Fruit fly (Drosophila melanogaster) whole organism, embryonic: ENCODE data around the gene Npc2a.

ENCODE experiments used
- B-H2 ChIP-seq: fragments of 200-800 bp; sonication (Bioruptor generic); optimal IDR thresholded peaks from 2 replicates; lab custom pipeline; 2018; ENCODE audit warnings: missing biosample characterization, mild to moderate bottlenecking, missing genetic modification characterization
- Bdp1 ChIP-seq: fragments of 200-800 bp; sonication (Bioruptor generic); optimal IDR thresholded peaks from 3 replicates; lab custom pipeline; 2016; ENCODE audit warnings: missing biosample characterization, missing genetic modification characterization
- CG10462 ChIP-seq: fragments of 200-800 bp; sonication (Bioruptor generic); optimal IDR thresholded peaks from 2 replicates; lab custom pipeline; 2016; ENCODE audit warnings: missing biosample characterization, missing genetic modification characterization
- CG10543 ChIP-seq: fragments of 200-800 bp; sonication (Bioruptor generic); optimal IDR thresholded peaks from 3 replicates; lab custom pipeline; 2017; ENCODE audit warnings: missing biosample characterization, mild to moderate bottlenecking, missing genetic modification characterization, moderate library complexity
- CG11093 ChIP-seq: fragments of 200-800 bp; sonication (Bioruptor generic); IDR thresholded peaks from 3 replicates; pipeline ENCODE4 v1.3.6; 2022; ENCODE audit warnings: missing biosample characterization, missing genetic modification characterization
- CG12071 ChIP-seq: fragments of 200-800 bp; sonication (Bioruptor generic); optimal IDR thresholded peaks from 3 replicates; lab custom pipeline; 2018; ENCODE audit warnings: missing biosample characterization, mild to moderate bottlenecking, missing genetic modification characterization
- CG12155 ChIP-seq: fragments of 200-800 bp; sonication (Bioruptor generic); optimal IDR thresholded peaks from 3 replicates; lab custom pipeline; 2016; ENCODE audit warnings: missing biosample characterization, missing genetic modification characterization
- CG14050 ChIP-seq: fragments of 200-800 bp; sonication (Bioruptor generic); IDR thresholded peaks from 3 replicates; pipeline ENCODE4 v1.3.6; 2022; ENCODE audit warnings: missing biosample characterization, missing genetic modification characterization
- CG14710 ChIP-seq: fragments of 200-800 bp; sonication (Bioruptor generic); optimal IDR thresholded peaks from 3 replicates; lab custom pipeline; 2019; ENCODE audit warnings: missing biosample characterization, mild to moderate bottlenecking, missing genetic modification characterization, moderate library complexity
- CG15073 ChIP-seq: fragments of 200-800 bp; sonication (Bioruptor generic); optimal IDR thresholded peaks from 2 replicates; lab custom pipeline; 2016; ENCODE audit warnings: missing biosample characterization, missing genetic modification characterization
- CG1647 ChIP-seq: fragments of 200-800 bp; sonication (Bioruptor generic); optimal IDR thresholded peaks from 3 replicates; lab custom pipeline; 2016; ENCODE audit warnings: missing biosample characterization, missing genetic modification characterization
- CG17359 ChIP-seq: fragments of 200-800 bp; sonication (Bioruptor generic); optimal IDR thresholded peaks from 3 replicates; lab custom pipeline; 2018; ENCODE audit warnings: missing biosample characterization, mild to moderate bottlenecking, missing genetic modification characterization, moderate library complexity
- CG18011 ChIP-seq: fragments of 200-800 bp; sonication (Bioruptor generic); optimal IDR thresholded peaks from 2 replicates; lab custom pipeline; 2017; ENCODE audit warnings: missing biosample characterization, missing genetic modification characterization, mild to moderate bottlenecking, moderate library complexity, missing genotype
- CG31365 ChIP-seq: fragments of 200-800 bp; sonication (Bioruptor generic); optimal IDR thresholded peaks from 2 replicates; lab custom pipeline; 2018; ENCODE audit warnings: missing biosample characterization, mild to moderate bottlenecking, missing genetic modification characterization
- CG4282 ChIP-seq: fragments of 200-800 bp; sonication (Bioruptor generic); optimal IDR thresholded peaks from 2 replicates; lab custom pipeline; 2016; ENCODE audit warnings: missing biosample characterization, missing genetic modification characterization
- CG4730 ChIP-seq: fragments of 200-800 bp; sonication (Bioruptor generic); IDR thresholded peaks from 2 replicates; pipeline ENCODE4 v1.3.6; 2022; ENCODE audit warnings: missing biosample characterization, missing genetic modification characterization
- CG6683 ChIP-seq: fragments of 200-800 bp; sonication (Bioruptor generic); optimal IDR thresholded peaks from 2 replicates; lab custom pipeline; 2017; ENCODE audit warnings: missing biosample characterization, mild to moderate bottlenecking, missing genetic modification characterization, missing genetic modification reagents
- Chrac-16 ChIP-seq: fragments of 200-800 bp; sonication (Bioruptor generic); optimal IDR thresholded peaks from 3 replicates; lab custom pipeline; 2016; ENCODE audit warnings: missing biosample characterization, missing genetic modification characterization
- Dfd ChIP-seq, 2 experiments: fragments of >200 bp; optimal IDR thresholded peaks; 2 replicates each; lab custom pipeline; 2017; ENCODE audit warnings: missing biosample characterization in 2 of 2, missing genetic modification characterization in 2 of 2
- Doc3 ChIP-seq: fragments of 200-800 bp; sonication (Bioruptor generic); IDR thresholded peaks from 3 replicates; pipeline ENCODE4 v1.3.6; 2022; ENCODE audit warnings: missing biosample characterization, missing genetic modification characterization; ENCODE audit not compliant: partially characterized antibody
- Ets65A ChIP-seq: fragments of 200-800 bp; sonication (Bioruptor generic); peaks from one replicate; lab custom pipeline; 2016; ENCODE audit warnings: missing biosample characterization, missing genetic modification characterization
- HLHmδ ChIP-seq: fragments of 200-800 bp; sonication (Bioruptor generic); optimal IDR thresholded peaks from 2 replicates; lab custom pipeline; 2018; ENCODE audit warnings: missing biosample characterization, mild to moderate bottlenecking, missing genetic modification characterization, moderate library complexity
- Hr51 ChIP-seq, 2 experiments: fragments of 200-800 bp; sonication (Bioruptor generic); optimal IDR thresholded peaks; 2 replicates in 1 of 2; 3 replicates in 1 of 2; lab custom pipeline; 2016 to 2018; ENCODE audit warnings: missing biosample characterization in 2 of 2, missing genetic modification characterization in 2 of 2, mild to moderate bottlenecking in 1 of 2, moderate library complexity in 1 of 2
- MBD-R2 ChIP-seq: fragments of 200-800 bp; sonication (Bioruptor generic); IDR thresholded peaks from 2 replicates; pipeline ENCODE4 v1.3.6; 2022; ENCODE audit warnings: missing biosample characterization, missing genetic modification characterization
- Meics ChIP-seq: fragments of 200-800 bp; sonication (Bioruptor generic); optimal IDR thresholded peaks from 2 replicates; lab custom pipeline; 2017; ENCODE audit warnings: missing biosample characterization, mild to moderate bottlenecking, missing genetic modification characterization
- Mes4 ChIP-seq: fragments of 200-800 bp; sonication (Bioruptor generic); optimal IDR thresholded peaks from 2 replicates; lab custom pipeline; 2016; ENCODE audit warnings: missing biosample characterization, missing genetic modification characterization
- Mrtf ChIP-seq: fragments of 200-800 bp; sonication (Bioruptor generic); IDR thresholded peaks from 3 replicates; pipeline ENCODE4 v1.3.6; 2022; ENCODE audit warnings: missing biosample characterization, missing genetic modification characterization
- Nf-YA ChIP-seq: fragments of 200-800 bp; sonication (Bioruptor generic); IDR thresholded peaks from 2 replicates; pipeline ENCODE4 v1.3.6; 2022; ENCODE audit warnings: missing biosample characterization, missing genetic modification characterization
- Sox102F ChIP-seq: fragments of 200-800 bp; sonication (Bioruptor generic); optimal IDR thresholded peaks from 2 replicates; lab custom pipeline; 2018; ENCODE audit warnings: missing biosample characterization, mild to moderate bottlenecking, missing genetic modification characterization, moderate library complexity
- TFAM ChIP-seq: fragments of 200-800 bp; sonication (Bioruptor generic); optimal IDR thresholded peaks from 2 replicates; lab custom pipeline; 2017; ENCODE audit warnings: missing biosample characterization, missing genetic modification characterization, inconsistent platforms
- Tbp ChIP-seq: fragments of >200 bp; optimal IDR thresholded peaks from 2 replicates; lab custom pipeline; 2018; ENCODE audit warnings: missing biosample characterization, missing genetic modification characterization
- Trl ChIP-seq, 3 experiments: fragments of >200 bp in 2 of 3; fragments of 200-800 bp in 1 of 3; sonication (Bioruptor generic) in 1 of 3; optimal IDR thresholded peaks; 2 replicates in 1 of 3; 3 replicates in 2 of 3; lab custom pipeline; 2016 to 2017; ENCODE audit warnings: missing biosample characterization in 1 of 3, missing genetic modification characterization in 1 of 3
- Usf ChIP-seq: fragments of 200-800 bp; sonication (Bioruptor generic); optimal IDR thresholded peaks from 2 replicates; lab custom pipeline; 2017; ENCODE audit warnings: missing genotype, missing biosample characterization, missing genetic modification characterization
- amos ChIP-seq: fragments of 200-800 bp; sonication (Bioruptor generic); IDR thresholded peaks from 2 replicates; pipeline ENCODE4 v1.3.6; 2022; ENCODE audit warnings: missing biosample characterization, missing genetic modification characterization; ENCODE audit not compliant: partially characterized antibody
- ato ChIP-seq: fragments of 200-800 bp; sonication (Bioruptor generic); IDR thresholded peaks from 2 replicates; pipeline ENCODE4 v1.3.6; 2022; ENCODE audit warnings: missing biosample characterization, missing genetic modification characterization; ENCODE audit not compliant: partially characterized antibody
- az2 ChIP-seq: fragments of 200-800 bp; sonication (Bioruptor generic); optimal IDR thresholded peaks from 3 replicates; lab custom pipeline; 2016; ENCODE audit warnings: missing biosample characterization, missing genetic modification characterization
- corto ChIP-seq: fragments of 200-800 bp; sonication (Bioruptor generic); optimal IDR thresholded peaks from 2 replicates; lab custom pipeline; 2016; ENCODE audit warnings: missing biosample characterization, mild to moderate bottlenecking, missing genetic modification characterization, moderate library complexity
- cwo ChIP-seq: fragments of 200-800 bp; sonication (Bioruptor generic); optimal IDR thresholded peaks from 3 replicates; lab custom pipeline; 2017; ENCODE audit warnings: missing biosample characterization, missing genetic modification characterization, mild to moderate bottlenecking, moderate library complexity, missing genetic modification reagents
- danr ChIP-seq: fragments of 200-800 bp; sonication (Bioruptor generic); IDR thresholded peaks from 2 replicates; pipeline ENCODE4 v1.3.6; 2022; ENCODE audit warnings: missing biosample characterization, missing genetic modification characterization
- dm ChIP-seq: fragments of 200-800 bp; sonication (Bioruptor generic); optimal IDR thresholded peaks from 3 replicates; lab custom pipeline; 2016; ENCODE audit warnings: missing biosample characterization, missing genetic modification characterization
- dmrt99B ChIP-seq: fragments of 200-800 bp; sonication (Bioruptor generic); optimal IDR thresholded peaks from 2 replicates; lab custom pipeline; 2018; ENCODE audit warnings: missing biosample characterization, mild to moderate bottlenecking, missing genetic modification characterization, moderate library complexity
- eyg ChIP-seq: fragments of 200-800 bp; sonication (Bioruptor generic); optimal IDR thresholded peaks from 3 replicates; lab custom pipeline; 2016; ENCODE audit warnings: missing biosample characterization, missing genetic modification characterization
- fu2 ChIP-seq: fragments of 200-800 bp; sonication (Bioruptor generic); optimal IDR thresholded peaks from 2 replicates; lab custom pipeline; 2016; ENCODE audit warnings: missing biosample characterization, missing genetic modification characterization
- luna ChIP-seq: fragments of 200-800 bp; sonication (Bioruptor generic); optimal IDR thresholded peaks from 2 replicates; lab custom pipeline; 2016; ENCODE audit warnings: missing biosample characterization, missing genetic modification characterization
- nom ChIP-seq: fragments of 200-800 bp; sonication (Bioruptor generic); optimal IDR thresholded peaks from 2 replicates; lab custom pipeline; 2017; ENCODE audit warnings: missing biosample characterization, missing genetic modification characterization, mild to moderate bottlenecking, moderate library complexity, missing genetic modification reagents
- p53 ChIP-seq: fragments of 200-800 bp; sonication (Bioruptor generic); optimal IDR thresholded peaks from 2 replicates; lab custom pipeline; 2016; ENCODE audit warnings: missing biosample characterization, missing genetic modification characterization
- tll ChIP-seq, 2 experiments: fragments of 200-800 bp in 1 of 2; fragments of >200 bp in 1 of 2; sonication (Bioruptor generic) in 1 of 2; optimal IDR thresholded peaks; 2 replicates each; lab custom pipeline; 2017 to 2019; ENCODE audit warnings: missing biosample characterization in 2 of 2, missing genetic modification characterization in 2 of 2, mild to moderate bottlenecking in 1 of 2, moderate library complexity in 1 of 2
- yki ChIP-seq: fragments of >200 bp; optimal IDR thresholded peaks from 3 replicates; lab custom pipeline; 2018
- zfh1 ChIP-seq: fragments of 200-800 bp; sonication (Bioruptor generic); IDR thresholded peaks from 3 replicates; pipeline ENCODE4 v1.3.6; 2022; ENCODE audit warnings: missing biosample characterization, missing genetic modification characterization

The Npc2a gene

dm6 chr2L:2037551-2038252, 49.6 kb downstream of the Npc2a start (continued):
- TF ChIP-seq Chrac-16 = no peak
- no peak for TF ChIP-seq Dfd (GFP tag; optimal IDR thresholded peaks at IDR 0.05; lab: Kevin White, UChicago)
- TF ChIP-seq Bdp1 = peak; percentile 55
- peak; percentile 84 for TF ChIP-seq ato (GFP tag; lab: Robert Waterston, UW)
- no peak for TF ChIP-seq corto (GFP tag; lab: Kevin White, UChicago)
- no peak for TF ChIP-seq CG15073 (GFP tag; lab: Kevin White, UChicago)
- no peak for TF ChIP-seq Tbp (GFP tag; lab: Kevin White, UChicago)
- TF ChIP-seq luna (GFP tag; lab: Kevin White, UChicago) = peak; percentile 14
- no peak for TF ChIP-seq CG4730 (GFP tag; lab: Robert Waterston, UW)
- TF ChIP-seq B-H2 (GFP tag; lab: Kevin White, UChicago) = peak; percentile 29
- peak; percentile 90 for TF ChIP-seq Doc3
- TF ChIP-seq CG14710 (tag; lab: Kevin White, UChicago) = peak; percentile 78
- peak; percentile 72 for TF ChIP-seq dm (GFP tag; lab: Kevin White, UChicago)
- TF ChIP-seq CG4282 (GFP tag; lab: Kevin White, UChicago) = no peak
- no peak for TF ChIP-seq TFAM
- peak; percentile 46 for TF ChIP-seq CG12155 (GFP tag; lab: Kevin White, UChicago)
- TF ChIP-seq fu2 (GFP tag; lab: Kevin White, UChicago) = no peak
- no peak for TF ChIP-seq CG10462
- no peak for TF ChIP-seq Sox102F (GFP tag; lab: Kevin White, UChicago)
- TF ChIP-seq yki = no peak
- no peak for TF ChIP-seq az2 (GFP tag; lab: Kevin White, UChicago)
- TF ChIP-seq CG14050 (GFP tag; lab: Robert Waterston, UW) = no peak
- TF ChIP-seq p53 = peak; percentile 79
- TF ChIP-seq CG17359 (tag; lab: Kevin White, UChicago) = no peak
- TF ChIP-seq CG11093 = no peak
- no peak for TF ChIP-seq Nf-YA (GFP tag; lab: Robert Waterston, UW)
- no peak for TF ChIP-seq CG10543 (GFP tag; lab: Kevin White, UChicago)
- no peak for TF ChIP-seq HLHmδ (GFP tag; lab: Kevin White, UChicago)
- TF ChIP-seq Ets65A (GFP tag; lab: Kevin White, UChicago) = peak; percentile 96
- no peak for TF ChIP-seq eyg
- peak; percentile 56 for TF ChIP-seq nom (GFP tag; lab: Kevin White, UChicago)
- TF ChIP-seq CG12071 (GFP tag; lab: Kevin White, UChicago) = no peak
- peak; percentile 21 for TF ChIP-seq CG18011 (GFP tag; lab: Kevin White, UChicago)
- TF ChIP-seq zfh1 (GFP tag; lab: Robert Waterston, UW) = 0 out of 3 replicates have a peak, but pooled peaks have one; percentile 11
- TF ChIP-seq MBD-R2 (GFP tag; lab: Robert Waterston, UW) = peak; percentile 58
- peak; percentile 45 for TF ChIP-seq CG1647 (GFP tag; lab: Kevin White, UChicago)
- TF ChIP-seq Meics = no peak
- TF ChIP-seq danr (GFP tag; lab: Robert Waterston, UW) = no peak
- TF ChIP-seq Usf (GFP tag; lab: Kevin White, UChicago) = no peak
- TF ChIP-seq amos = peak; percentile 97
- no peak for TF ChIP-seq CG6683 (GFP tag; lab: Kevin White, UChicago)
- no peak for TF ChIP-seq Trl (optimal IDR thresholded peaks at IDR 0.05; lab: Kevin White, UChicago)
- TF ChIP-seq Trl (GFP tag; optimal IDR thresholded peaks at IDR 0.05; lab: Kevin White, UChicago) = peak; percentile 4
- no peak for TF ChIP-seq dmrt99B (tag; lab: Kevin White, UChicago)
- peak in 1 of 2 experiments; percentile 22 for TF ChIP-seq Hr51 (GFP tag; optimal IDR thresholded peaks at IDR 0.05; lab: Kevin White, UChicago)
- no peak for TF ChIP-seq tll (GFP tag; optimal IDR thresholded peaks at IDR 0.05; lab: Kevin White, UChicago)
- no peak for TF ChIP-seq Mes4
- no peak for TF ChIP-seq cwo (GFP tag; lab: Kevin White, UChicago)
- TF ChIP-seq Mrtf (GFP tag; lab: Robert Waterston, UW) = no peak
- TF ChIP-seq CG31365 = no peak
